Fruit fly (Drosophila melanogaster) whole organism, embryonic: ENCODE measurements around the gene pix.
A peak's percentile ranks its signal among the peaks of the same experiment; 100 is the strongest.

Experiments used
- CG10209 ChIP-seq: fragments of 200-800 bp; sonication (Bioruptor generic); optimal IDR thresholded peaks from 3 replicates; lab custom pipeline; 2017; ENCODE audit warnings: missing biosample characterization, mild to moderate bottlenecking, missing genetic modification characterization, missing genetic modification reagents
- CG11398 ChIP-seq: fragments of 200-800 bp; sonication (Bioruptor generic); optimal IDR thresholded peaks from 2 replicates; lab custom pipeline; 2016; ENCODE audit warnings: missing biosample characterization, missing genetic modification characterization
- CG12104 ChIP-seq: fragments of 200-800 bp; sonication (Bioruptor generic); optimal IDR thresholded peaks from 3 replicates; lab custom pipeline; 2016; ENCODE audit warnings: missing biosample characterization, missing genetic modification characterization
- CG14860 ChIP-seq: fragments of 200-800 bp; sonication (Bioruptor generic); IDR thresholded peaks from 3 replicates; pipeline ENCODE4 v1.3.6; 2022; ENCODE audit warnings: missing biosample characterization, missing genetic modification characterization; ENCODE audit not compliant: partially characterized antibody
- CG14965 ChIP-seq: fragments of 200-800 bp; sonication (Bioruptor generic); optimal IDR thresholded peaks from 2 replicates; lab custom pipeline; 2016; ENCODE audit warnings: missing biosample characterization, missing genetic modification characterization, borderline replicate concordance
- CG15269 ChIP-seq: fragments of 200-800 bp; sonication (Bioruptor generic); optimal IDR thresholded peaks from 2 replicates; lab custom pipeline; 2018; ENCODE audit warnings: missing biosample characterization, mild to moderate bottlenecking, missing genetic modification characterization, moderate library complexity
- CG15601 ChIP-seq: fragments of 200-800 bp; sonication (Bioruptor generic); optimal IDR thresholded peaks from 3 replicates; lab custom pipeline; 2019; ENCODE audit warnings: missing biosample characterization, mild to moderate bottlenecking, missing genetic modification characterization, moderate library complexity
- CG17186 ChIP-seq: fragments of 200-800 bp; sonication (Bioruptor generic); optimal IDR thresholded peaks from 3 replicates; lab custom pipeline; 2017; ENCODE audit warnings: missing biosample characterization, missing genetic modification reagents, missing genetic modification characterization
- CG18476 ChIP-seq: fragments of 200-800 bp; sonication (Bioruptor generic); optimal IDR thresholded peaks from 2 replicates; lab custom pipeline; 2016; ENCODE audit warnings: missing biosample characterization, mild to moderate bottlenecking, missing genetic modification characterization
- CG2129 ChIP-seq: fragments of 200-800 bp; sonication (Bioruptor generic); IDR thresholded peaks from 2 replicates; pipeline ENCODE4 v1.3.6; 2022; ENCODE audit warnings: missing biosample characterization, missing genetic modification characterization; ENCODE audit not compliant: partially characterized antibody
- CG8765 ChIP-seq: fragments of 200-800 bp; sonication (Bioruptor generic); IDR thresholded peaks from 2 replicates; pipeline ENCODE4 v1.3.6; 2022; ENCODE audit warnings: missing biosample characterization, missing genetic modification characterization
- CG8924 ChIP-seq: fragments of 200-800 bp; optimal IDR thresholded peaks from 3 replicates; lab custom pipeline; 2019; ENCODE audit warnings: missing biosample characterization, mild to moderate bottlenecking, missing genetic modification characterization, moderate library complexity
- CG9609 ChIP-seq: fragments of 200-800 bp; sonication (Bioruptor generic); optimal IDR thresholded peaks from 3 replicates; lab custom pipeline; 2016; ENCODE audit warnings: missing biosample characterization, missing genetic modification characterization
- D ChIP-seq, 2 experiments: fragments of 200-800 bp in 1 of 2; fragments of >200 bp in 1 of 2; sonication (Bioruptor generic) in 1 of 2; optimal IDR thresholded peaks; 2 replicates in 1 of 2; 3 replicates in 1 of 2; lab custom pipeline; 2017; ENCODE audit warnings: mild to moderate bottlenecking in 1 of 2, missing biosample characterization in 1 of 2, missing genetic modification characterization in 1 of 2, missing genetic modification reagents in 1 of 2
- Dll ChIP-seq: fragments of 200-800 bp; sonication (Bioruptor generic); IDR thresholded peaks from 4 replicates; pipeline ENCODE4 v1.3.6; 2022; ENCODE audit warnings: missing biosample characterization, missing genetic modification characterization; ENCODE audit not compliant: partially characterized antibody
- Fer2 ChIP-seq: fragments of 200-800 bp; sonication (Bioruptor generic); optimal IDR thresholded peaks from 2 replicates; lab custom pipeline; 2018; ENCODE audit warnings: missing biosample characterization, mild to moderate bottlenecking, missing genetic modification characterization, moderate library complexity
- H2.0 ChIP-seq: fragments of 200-800 bp; sonication (Bioruptor generic); IDR thresholded peaks from 2 replicates; pipeline ENCODE4 v1.3.6; 2022; ENCODE audit warnings: missing biosample characterization, missing genetic modification characterization
- HLH4C ChIP-seq: fragments of 200-800 bp; sonication (Bioruptor generic); IDR thresholded peaks from 3 replicates; pipeline ENCODE4 v1.3.6; 2022; ENCODE audit warnings: missing biosample characterization, missing genetic modification characterization; ENCODE audit not compliant: partially characterized antibody
- Hand ChIP-seq: fragments of 200-800 bp; sonication (Bioruptor generic); optimal IDR thresholded peaks from 2 replicates; lab custom pipeline; 2017; ENCODE audit warnings: mild to moderate bottlenecking, missing biosample characterization, missing genetic modification reagents, missing genetic modification characterization
- HmgZ ChIP-seq: fragments of 200-800 bp; sonication (Bioruptor generic); optimal IDR thresholded peaks from 2 replicates; lab custom pipeline; 2018; ENCODE audit warnings: missing biosample characterization, mild to moderate bottlenecking, missing genetic modification characterization
- Lpt ChIP-seq: fragments of >200 bp; optimal IDR thresholded peaks from 2 replicates; lab custom pipeline; 2018; ENCODE audit warnings: missing biosample characterization, missing genetic modification characterization
- Max ChIP-seq: fragments of 200-800 bp; sonication (Bioruptor generic); optimal IDR thresholded peaks from 2 replicates; lab custom pipeline; 2016; ENCODE audit warnings: missing biosample characterization, mild to moderate bottlenecking, missing genetic modification characterization
- Med ChIP-seq: fragments of 200-800 bp; sonication (Bioruptor generic); peaks from one replicate; lab custom pipeline; 2016; ENCODE audit warnings: missing biosample characterization, missing genetic modification characterization, mild to moderate bottlenecking, inconsistent platforms, moderate library complexity
- Meics ChIP-seq: fragments of 200-800 bp; sonication (Bioruptor generic); optimal IDR thresholded peaks from 2 replicates; lab custom pipeline; 2017; ENCODE audit warnings: missing biosample characterization, mild to moderate bottlenecking, missing genetic modification characterization
- Neu2 ChIP-seq: fragments of 200-800 bp; sonication (Bioruptor generic); optimal IDR thresholded peaks from 3 replicates; lab custom pipeline; 2016; ENCODE audit warnings: missing biosample characterization, missing genetic modification characterization, borderline replicate concordance
- Ptx1 ChIP-seq: fragments of 200-800 bp; sonication (Bioruptor generic); IDR thresholded peaks from 2 replicates; pipeline ENCODE4 v1.3.6; 2022; ENCODE audit warnings: missing biosample characterization, missing genetic modification characterization
- Trl ChIP-seq, 3 experiments: fragments of >200 bp in 2 of 3; fragments of 200-800 bp in 1 of 3; sonication (Bioruptor generic) in 1 of 3; optimal IDR thresholded peaks; 2 replicates in 1 of 3; 3 replicates in 2 of 3; lab custom pipeline; 2016 to 2017; ENCODE audit warnings: missing biosample characterization in 1 of 3, missing genetic modification characterization in 1 of 3
- Xrp1 ChIP-seq: fragments of 200-800 bp; sonication (Bioruptor generic); IDR thresholded peaks from 2 replicates; pipeline ENCODE4 v1.3.6; 2022; ENCODE audit warnings: missing biosample characterization, missing genetic modification characterization
- corto ChIP-seq: fragments of 200-800 bp; sonication (Bioruptor generic); optimal IDR thresholded peaks from 2 replicates; lab custom pipeline; 2016; ENCODE audit warnings: missing biosample characterization, mild to moderate bottlenecking, missing genetic modification characterization, moderate library complexity
- dan ChIP-seq: fragments of 200-800 bp; sonication (Bioruptor generic); IDR thresholded peaks from 2 replicates; pipeline ENCODE4 v1.3.6; 2022; ENCODE audit warnings: missing biosample characterization, missing genetic modification characterization
- fd64A ChIP-seq: fragments of 200-800 bp; sonication (Bioruptor generic); optimal IDR thresholded peaks from 3 replicates; lab custom pipeline; 2018; ENCODE audit warnings: missing biosample characterization, mild to moderate bottlenecking, missing genetic modification characterization
- gsb-n ChIP-seq: fragments of 200-800 bp; sonication (Bioruptor generic); optimal IDR thresholded peaks from 3 replicates; lab custom pipeline; 2018; ENCODE audit warnings: missing biosample characterization, mild to moderate bottlenecking, missing genetic modification characterization
- h ChIP-seq: fragments of >200 bp; optimal IDR thresholded peaks from 2 replicates; lab custom pipeline; 2017
- hb ChIP-seq: fragments of 200-800 bp; sonication (Bioruptor generic); IDR thresholded peaks from 3 replicates; pipeline ENCODE4 v1.3.6; 2022; ENCODE audit warnings: missing biosample characterization, missing genetic modification characterization; ENCODE audit not compliant: partially characterized antibody
- her ChIP-seq: fragments of 200-800 bp; sonication (Bioruptor generic); optimal IDR thresholded peaks from 2 replicates; lab custom pipeline; 2016; ENCODE audit warnings: missing biosample characterization, missing genetic modification characterization
- hth ChIP-seq: fragments of >200 bp; optimal IDR thresholded peaks from 2 replicates; lab custom pipeline; 2017; ENCODE audit warnings: inconsistent platforms
- jumu ChIP-seq: fragments of 200-800 bp; sonication (Bioruptor generic); optimal IDR thresholded peaks from 3 replicates; lab custom pipeline; 2016; ENCODE audit warnings: missing biosample characterization, missing genetic modification characterization
- knrl ChIP-seq: fragments of 200-800 bp; sonication (Bioruptor generic); IDR thresholded peaks from 3 replicates; pipeline ENCODE4 v1.3.6; 2022; ENCODE audit warnings: missing biosample characterization, missing genetic modification characterization; ENCODE audit not compliant: partially characterized antibody
- otp ChIP-seq: fragments of 200-800 bp; sonication (Bioruptor generic); IDR thresholded peaks from 3 replicates; pipeline ENCODE4, ENCODE4 v1.3.6; 2022; ENCODE audit warnings: missing biosample characterization, missing genetic modification characterization
- pho ChIP-seq: fragments of 200-800 bp; sonication (Bioruptor generic); optimal IDR thresholded peaks from 2 replicates; lab custom pipeline; 2016; ENCODE audit warnings: missing biosample characterization, missing genetic modification characterization
- pros ChIP-seq: fragments of 200-800 bp; sonication (Bioruptor generic); optimal IDR thresholded peaks from 3 replicates; lab custom pipeline; 2019; ENCODE audit warnings: missing biosample characterization, mild to moderate bottlenecking, missing genetic modification characterization, moderate library complexity
- row ChIP-seq: fragments of 200-800 bp; sonication (Bioruptor generic); IDR thresholded peaks from 3 replicates; pipeline ENCODE4 v1.3.6; 2022; ENCODE audit warnings: missing biosample characterization, missing genetic modification characterization
- schlank ChIP-seq: fragments of 200-800 bp; sonication (Bioruptor generic); optimal IDR thresholded peaks from 2 replicates; lab custom pipeline; 2018; ENCODE audit warnings: missing biosample characterization, mild to moderate bottlenecking, missing genetic modification characterization
- sens-2 ChIP-seq: fragments of 200-800 bp; sonication (Bioruptor generic); IDR thresholded peaks from 2 replicates; pipeline ENCODE4 v1.3.6; 2022; ENCODE audit warnings: missing biosample characterization, missing genetic modification characterization
- slbo ChIP-seq: fragments of 200-800 bp; sonication (Bioruptor generic); IDR thresholded peaks from 2 replicates; pipeline ENCODE4 v1.3.6; 2022; ENCODE audit warnings: missing biosample characterization, missing genetic modification characterization
- sqz ChIP-seq: fragments of 200-800 bp; sonication (Bioruptor generic); optimal IDR thresholded peaks from 3 replicates; lab custom pipeline; 2018; ENCODE audit warnings: missing biosample characterization, mild to moderate bottlenecking, missing genetic modification characterization
- trh ChIP-seq: fragments of 200-800 bp; sonication (Bioruptor generic); optimal IDR thresholded peaks from 2 replicates; lab custom pipeline; 2016; ENCODE audit warnings: missing biosample characterization, missing genetic modification characterization
- zen ChIP-seq: fragments of 200-800 bp; sonication (Bioruptor generic); optimal IDR thresholded peaks from 3 replicates; lab custom pipeline; 2018; ENCODE audit warnings: missing biosample characterization, mild to moderate bottlenecking, missing genetic modification characterization, moderate library complexity

Gene pix

DNA sequence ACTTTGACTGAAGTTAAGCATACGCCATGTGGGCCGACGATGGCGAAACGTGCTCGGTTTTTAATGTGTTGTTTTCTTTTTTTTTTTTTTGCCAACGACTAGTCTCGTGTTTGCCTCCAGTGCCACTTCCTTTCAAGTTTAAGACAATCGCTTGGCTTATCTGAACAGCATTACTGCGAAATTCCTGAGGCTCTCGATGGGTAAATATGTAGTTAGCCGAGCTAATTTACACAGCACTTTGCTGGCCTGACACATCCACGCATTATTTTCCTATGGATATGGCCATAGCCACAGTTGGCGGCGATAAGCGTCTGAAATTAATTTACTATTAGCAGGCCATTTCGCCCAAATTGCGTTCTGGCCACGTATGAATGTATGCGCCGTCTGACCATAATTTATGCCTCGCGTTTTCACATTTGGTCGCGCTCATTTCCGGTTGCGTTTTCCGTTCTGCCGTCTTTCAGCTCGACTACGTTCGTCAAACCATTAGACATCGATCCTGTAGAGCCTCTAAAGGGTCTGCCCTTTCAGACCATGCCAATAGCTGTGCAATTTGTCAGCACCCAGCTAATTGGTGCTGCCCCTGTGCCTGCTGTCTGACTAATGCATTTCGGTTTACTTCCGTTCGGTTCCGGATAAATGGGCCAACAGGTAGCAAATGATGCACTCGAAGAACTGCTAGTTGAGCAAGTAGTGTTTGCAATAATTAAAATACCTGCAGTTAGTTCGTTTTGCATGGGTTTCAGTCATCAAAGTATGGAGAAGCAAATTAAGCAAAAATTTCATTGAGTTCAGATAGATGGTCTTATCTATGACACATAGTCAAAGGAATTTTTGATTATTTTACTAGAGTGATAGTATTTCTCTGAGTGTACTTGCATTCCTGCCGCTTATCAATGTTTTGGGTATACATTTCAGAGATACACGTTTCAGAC lies 46.1 kb upstream of the pix start (continued):
- TF ChIP-seq Hand (GFP tag; lab: Kevin White, UChicago) (no peak), Fer2 (tag; lab: Kevin White, UChicago) (no peak), HmgZ (tag; lab: Kevin White, UChicago) (no peak), slbo (GFP tag; lab: Robert Waterston, UW) (no peak), jumu (GFP tag; lab: Kevin White, UChicago) (no peak), her (GFP tag; lab: Kevin White, UChicago) (no peak), CG14965 (GFP tag; lab: Kevin White, UChicago) (no peak), dan (GFP tag; lab: Robert Waterston, UW) (no peak), otp (GFP tag; lab: Robert Waterston, UW) (no peak), CG11398 (GFP tag; lab: Kevin White, UChicago) (no peak), Xrp1 (GFP tag; lab: Robert Waterston, UW) (peak; percentile 25; the same call in 1 of the 2 replicates), CG2129 (no peak), CG10209 (no peak), CG8765 (no peak), Max (no peak), Trl (optimal IDR thresholded peaks at IDR 0.05; lab: Kevin White, UChicago) (no peak), Trl (GFP tag; optimal IDR thresholded peaks at IDR 0.05; lab: Kevin White, UChicago) (no peak), fd64A (GFP tag; lab: Kevin White, UChicago) (no peak), Lpt (no peak), trh (GFP tag; lab: Kevin White, UChicago) (no peak), pros (GFP tag; lab: Kevin White, UChicago) (no peak), Neu2 (GFP tag; lab: Kevin White, UChicago) (peak; percentile 34), Meics (no peak), Dll (no peak), CG15601 (no peak), schlank (peak; percentile 0), CG8924 (tag; lab: Kevin White, UChicago) (no peak), CG15269 (tag; lab: Kevin White, UChicago) (no peak), sqz (GFP tag; lab: Kevin White, UChicago) (no peak), pho (GFP tag; lab: Kevin White, UChicago) (no peak), H2.0 (GFP tag; lab: Robert Waterston, UW) (no peak), zen (tag; lab: Kevin White, UChicago) (peak; percentile 98), Med (GFP tag; lab: Kevin White, UChicago) (peak; percentile 67), hth (lab: Kevin White, UChicago) (no peak), h (no peak), CG9609 (GFP tag; lab: Kevin White, UChicago) (no peak), CG17186 (GFP tag; lab: Kevin White, UChicago) (no peak), row (GFP tag; lab: Robert Waterston, UW) (no peak), CG18476 (GFP tag; lab: Kevin White, UChicago) (no peak), HLH4C (no peak), hb (GFP tag; lab: Robert Waterston, UW) (no peak), sens-2 (GFP tag; lab: Robert Waterston, UW) (no peak), corto (GFP tag; lab: Kevin White, UChicago) (no peak), Ptx1 (GFP tag; lab: Robert Waterston, UW) (no peak), D (optimal IDR thresholded peaks at IDR 0.05; lab: Kevin White, UChicago) (no peak), D (GFP tag; optimal IDR thresholded peaks at IDR 0.05; lab: Kevin White, UChicago) (no peak), gsb-n (no peak), knrl (GFP tag; lab: Robert Waterston, UW) (no peak), CG12104 (GFP tag; lab: Kevin White, UChicago) (no peak), CG14860 (GFP tag; lab: Robert Waterston, UW) (no peak)
